Worm (Caenorhabditis elegans) whole organism, L1 larva: Measurements from ENCODE around the gene dtmk-1.
A peak's percentile ranks its signal among the peaks of the same experiment; 100 is the strongest.

Experiments used
- C04F5.9 ChIP-seq: sonication (generic microtip); optimal IDR thresholded peaks from 2 replicates; lab custom pipeline; 2016; ENCODE audit warnings: missing genetic modification characterization, missing compliant biosample characterization
- C34B4.2 ChIP-seq: sonication (generic microtip); optimal IDR thresholded peaks from 2 replicates; lab custom pipeline; 2017; ENCODE audit warnings: mild to moderate bottlenecking, missing genetic modification characterization, missing compliant biosample characterization
- Y116A8C.19 ChIP-seq: sonication (generic microtip); optimal IDR thresholded peaks from 2 replicates; lab custom pipeline; 2016; ENCODE audit warnings: missing compliant biosample characterization, missing genetic modification characterization, borderline replicate concordance
- aha-1 ChIP-seq: fragments of 150-350 bp; optimal IDR thresholded peaks from 2 replicates; lab custom pipeline; 2014; ENCODE audit warnings: missing biosample characterization, missing genetic modification characterization
- alr-1 ChIP-seq: fragments of 200-800 bp; sonication (Bioruptor generic); optimal IDR thresholded peaks from 2 replicates; lab custom pipeline; 2018; ENCODE audit warnings: borderline replicate concordance, mild to moderate bottlenecking, missing genetic modification characterization, missing compliant biosample characterization
- ama-1 ChIP-seq: fragments of 150-350 bp; optimal IDR thresholded peaks from 2 replicates; lab custom pipeline; 2014
- blmp-1 ChIP-seq: fragments of 150-350 bp; optimal IDR thresholded peaks from 2 replicates; lab custom pipeline; 2014; ENCODE audit warnings: missing biosample characterization, missing genetic modification characterization
- ceh-90 ChIP-seq: sonication (generic microtip); optimal IDR thresholded peaks from 2 replicates; lab custom pipeline; 2016; ENCODE audit warnings: missing genetic modification characterization, missing compliant biosample characterization
- ces-1 ChIP-seq: fragments of 150-350 bp; optimal IDR thresholded peaks from 2 replicates; lab custom pipeline; 2014; ENCODE audit warnings: missing biosample characterization, missing genetic modification reagents, missing genetic modification characterization
- efl-1 ChIP-seq, 4 experiments: fragments of 150-350 bp; optimal IDR thresholded peaks in 3 of 4; peaks in 1 of 4; 1 replicate in 1 of 4; 2 replicates in 3 of 4; lab custom pipeline; 2014; ENCODE audit warnings: missing biosample characterization in 2 of 4, missing genetic modification characterization in 2 of 4, missing genetic modification reagents in 2 of 4
- efl-3 ChIP-seq: fragments of 200-800 bp; sonication (Bioruptor generic); optimal IDR thresholded peaks from 2 replicates; lab custom pipeline; 2018; ENCODE audit warnings: mild to moderate bottlenecking, missing genetic modification characterization, missing compliant biosample characterization
- egl-27 ChIP-seq, 2 experiments: fragments of 150-350 bp in 1 of 2; sonication (generic microtip); optimal IDR thresholded peaks; 3 replicates each; lab custom pipeline; 2017 to 2018; ENCODE audit warnings: missing biosample characterization in 2 of 2, missing genetic modification characterization in 2 of 2, missing genetic modification reagents in 2 of 2
- elt-3 ChIP-seq, 6 experiments: fragments of 150-350 bp in 1 of 6; sonication (generic microtip); optimal IDR thresholded peaks; 2 replicates each; lab custom pipeline; 2017 to 2018; ENCODE audit warnings: missing biosample characterization in 6 of 6, missing genetic modification characterization in 6 of 6, inconsistent platforms in 1 of 6
- ets-5 ChIP-seq: fragments of 200-800 bp; sonication (Bioruptor generic); IDR thresholded peaks from 2 replicates; pipeline ENCODE4 v1.3.6; 2022; ENCODE audit warnings: missing genetic modification characterization, missing compliant biosample characterization
- fkh-10 ChIP-seq: sonication (generic microtip); optimal IDR thresholded peaks from 2 replicates; lab custom pipeline; 2017; ENCODE audit warnings: missing biosample characterization, missing genetic modification reagents, missing genetic modification characterization
- fkh-4 ChIP-seq: sonication (generic microtip); optimal IDR thresholded peaks from 2 replicates; lab custom pipeline; 2016; ENCODE audit warnings: missing compliant biosample characterization, missing genetic modification characterization, borderline replicate concordance
- fos-1 ChIP-seq: fragments of 150-350 bp; optimal IDR thresholded peaks from 2 replicates; lab custom pipeline; 2014; ENCODE audit warnings: missing biosample characterization, missing genetic modification characterization
- grh-1 ChIP-seq: fragments of 200-800 bp; sonication (Bioruptor generic); IDR thresholded peaks from 2 replicates; pipeline ENCODE4 v1.3.6; 2022; ENCODE audit warnings: missing genetic modification reagents, missing genetic modification characterization, missing compliant biosample characterization
- hpl-2 ChIP-seq: fragments of 150-350 bp; optimal IDR thresholded peaks from 2 replicates; lab custom pipeline; 2014; ENCODE audit warnings: missing biosample characterization, missing genetic modification reagents, missing genetic modification characterization
- irx-1 ChIP-seq: sonication (generic microtip); optimal IDR thresholded peaks from 2 replicates; lab custom pipeline; 2016; ENCODE audit warnings: missing genetic modification characterization, missing compliant biosample characterization
- isw-1 ChIP-seq: fragments of 200-800 bp; sonication (Bioruptor generic); IDR thresholded peaks from 2 replicates; pipeline ENCODE4 v1.3.6; 2022; ENCODE audit warnings: missing genetic modification characterization, missing compliant biosample characterization
- jun-1 ChIP-seq: fragments of 150-350 bp; optimal IDR thresholded peaks from 2 replicates; lab custom pipeline; 2014; ENCODE audit warnings: missing biosample characterization, missing genetic modification reagents, missing genetic modification characterization
- lin-14 ChIP-seq: fragments of 200-800 bp; sonication (Bioruptor generic); optimal IDR thresholded peaks from 2 replicates; lab custom pipeline; 2018; ENCODE audit warnings: mild to moderate bottlenecking, missing genetic modification characterization, moderate library complexity, missing compliant biosample characterization
- lsy-2 ChIP-seq, 2 experiments: fragments of 150-350 bp; optimal IDR thresholded peaks; 2 replicates each; lab custom pipeline; 2014; ENCODE audit warnings: missing biosample characterization in 2 of 2, missing genetic modification characterization in 2 of 2
- mab-9 ChIP-seq: fragments of 200-800 bp; sonication (Bioruptor generic); IDR thresholded peaks from 2 replicates; pipeline ENCODE4 v1.3.6; 2022; ENCODE audit warnings: missing genetic modification reagents, missing genetic modification characterization, missing compliant biosample characterization
- mep-1 ChIP-seq: fragments of 150-350 bp; optimal IDR thresholded peaks from 2 replicates; lab custom pipeline; 2014; ENCODE audit warnings: missing biosample characterization, missing genetic modification characterization
- nhr-19 ChIP-seq: fragments of 200-800 bp; sonication (Bioruptor generic); conservative IDR thresholded peaks from 2 replicates; pipeline ENCODE4 v1.3.6; 2022; ENCODE audit warnings: missing genetic modification characterization, missing compliant biosample characterization
- nhr-20 ChIP-seq: sonication (generic microtip); optimal IDR thresholded peaks from 2 replicates; lab custom pipeline; 2016; ENCODE audit warnings: mild to moderate bottlenecking, missing genetic modification characterization, missing compliant biosample characterization
- nhr-237 ChIP-seq: fragments of 150-350 bp; optimal IDR thresholded peaks from 2 replicates; lab custom pipeline; 2014; ENCODE audit warnings: missing biosample characterization, missing genetic modification characterization
- nhr-28 ChIP-seq: fragments of 150-350 bp; optimal IDR thresholded peaks from 2 replicates; lab custom pipeline; 2014; ENCODE audit warnings: missing biosample characterization, missing genetic modification characterization
- nhr-47 ChIP-seq: sonication (generic microtip); optimal IDR thresholded peaks from 2 replicates; lab custom pipeline; 2016; ENCODE audit warnings: mild to moderate bottlenecking, missing genetic modification characterization, moderate library complexity, missing compliant biosample characterization
- nhr-71 ChIP-seq: sonication (generic microtip); optimal IDR thresholded peaks from 2 replicates; lab custom pipeline; 2016; ENCODE audit warnings: mild to moderate bottlenecking, missing genetic modification characterization, moderate library complexity, missing compliant biosample characterization
- nhr-76 ChIP-seq: sonication (generic microtip); optimal IDR thresholded peaks from 2 replicates; lab custom pipeline; 2017; ENCODE audit warnings: missing biosample characterization, missing genetic modification characterization
- nhr-90 ChIP-seq: sonication (generic microtip); optimal IDR thresholded peaks from 2 replicates; lab custom pipeline; 2016; ENCODE audit warnings: mild to moderate bottlenecking, missing genetic modification characterization, missing compliant biosample characterization; ENCODE audit not compliant: poor library complexity
- pag-3 ChIP-seq: sonication (generic microtip); optimal IDR thresholded peaks from 2 replicates; lab custom pipeline; 2017; ENCODE audit warnings: missing genetic modification characterization, mild to moderate bottlenecking, missing compliant biosample characterization, antibody characterized with exemption, borderline replicate concordance; ENCODE audit not compliant: insufficient read depth
- pax-3 ChIP-seq: fragments of 200-800 bp; sonication (Bioruptor generic); optimal IDR thresholded peaks from 2 replicates; lab custom pipeline; 2018; ENCODE audit warnings: mild to moderate bottlenecking, missing genetic modification characterization, moderate library complexity, missing compliant biosample characterization
- pqm-1 ChIP-seq: sonication (generic microtip); optimal IDR thresholded peaks from 3 replicates; lab custom pipeline; 2017; ENCODE audit warnings: missing biosample characterization, missing genetic modification characterization
- sox-4 ChIP-seq: sonication (generic microtip); optimal IDR thresholded peaks from 2 replicates; lab custom pipeline; 2016; ENCODE audit warnings: missing genetic modification characterization, missing compliant biosample characterization
- sup-37 ChIP-seq: fragments of 200-800 bp; sonication (Bioruptor generic); optimal IDR thresholded peaks from 2 replicates; lab custom pipeline; 2018; ENCODE audit warnings: mild to moderate bottlenecking, missing genetic modification characterization, missing compliant biosample characterization
- swsn-7 ChIP-seq: sonication (generic microtip); optimal IDR thresholded peaks from 2 replicates; lab custom pipeline; 2016; ENCODE audit warnings: missing genetic modification characterization, missing compliant biosample characterization
- tlp-1 ChIP-seq: fragments of 150-350 bp; optimal IDR thresholded peaks from 2 replicates; lab custom pipeline; 2014; ENCODE audit warnings: missing biosample characterization, missing genetic modification characterization
- unc-130 ChIP-seq: fragments of 150-350 bp; optimal IDR thresholded peaks from 2 replicates; lab custom pipeline; 2017; ENCODE audit warnings: missing biosample characterization, missing genetic modification characterization, inconsistent platforms
- unc-30 ChIP-seq: sonication (generic microtip); optimal IDR thresholded peaks from 2 replicates; lab custom pipeline; 2017; ENCODE audit warnings: missing biosample characterization, missing genetic modification characterization
- vab-15 ChIP-seq: sonication (generic microtip); optimal IDR thresholded peaks from 2 replicates; lab custom pipeline; 2017; ENCODE audit warnings: missing genotype, mild to moderate bottlenecking, missing genetic modification characterization, missing compliant biosample characterization
- xbp-1 ChIP-seq: sonication (generic microtip); optimal IDR thresholded peaks from 2 replicates; lab custom pipeline; 2016; ENCODE audit warnings: missing genetic modification characterization, missing compliant biosample characterization
- zag-1 ChIP-seq: fragments of 150-350 bp; optimal IDR thresholded peaks from 2 replicates; lab custom pipeline; 2014; ENCODE audit warnings: missing biosample characterization, missing genetic modification characterization
- ztf-4 ChIP-seq: fragments of 150-350 bp; optimal IDR thresholded peaks from 2 replicates; lab custom pipeline; 2014; ENCODE audit warnings: missing biosample characterization, missing genetic modification characterization

dtmk-1 gene

DNA sequence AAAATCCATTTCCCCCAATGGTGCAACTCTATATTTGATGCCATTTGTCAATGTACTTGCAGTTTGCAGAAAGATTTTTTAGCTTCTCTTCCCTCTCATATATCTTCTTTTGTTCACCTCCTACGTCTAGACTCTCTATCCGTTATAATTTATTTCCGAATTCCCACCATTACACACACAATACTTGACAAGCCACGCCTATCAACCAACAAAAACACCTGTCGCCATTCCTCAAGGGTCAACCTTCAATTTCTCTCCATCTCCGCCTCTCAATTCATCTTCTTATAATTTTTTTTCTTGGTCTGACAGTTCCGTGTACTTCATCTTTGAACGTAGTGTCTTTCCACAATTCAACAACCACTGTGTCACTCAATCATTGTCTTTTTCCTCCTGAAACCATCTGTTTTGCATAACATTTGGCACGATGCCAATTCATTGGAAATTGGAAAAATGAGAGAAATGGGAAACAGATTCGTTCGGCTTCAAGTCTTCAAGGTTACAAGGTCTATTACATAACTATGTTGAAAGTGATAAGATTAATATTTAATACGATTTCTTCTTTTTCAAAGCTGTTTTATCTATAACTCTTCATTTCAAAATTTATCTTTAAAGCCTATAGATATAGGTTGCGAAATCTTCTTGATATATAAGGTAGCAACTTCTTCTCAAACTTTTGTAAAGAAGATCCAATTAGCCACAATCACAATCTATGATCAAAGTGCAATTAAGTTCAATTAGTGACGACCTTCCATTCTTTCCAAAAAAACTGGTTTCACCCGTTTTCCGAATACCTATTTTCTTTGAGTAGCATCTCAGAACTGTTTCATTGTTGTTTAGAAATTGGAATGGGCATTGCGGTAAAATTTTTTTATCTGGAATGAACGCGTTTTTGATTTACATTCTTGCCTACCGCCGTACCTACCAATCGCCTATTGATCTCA, 20.0 kb upstream of the dtmk-1 start (continued):
- TF ChIP-seq unc-130 (tag; lab: Kevin White, UChicago) (no peak), unc-30 (tag; lab: Kevin White, UChicago) (no peak), nhr-237 (tag; lab: Kevin White, UChicago) (no peak), zag-1 (no peak), lsy-2 (tag; optimal IDR thresholded peaks at IDR 0.05; lab: Kevin White, UChicago) (no peak), irx-1 (tag; lab: Kevin White, UChicago) (no peak), nhr-19 (GFP tag; lab: Robert Waterston, UW) (peak; percentile 27; the same call in 1 of the 2 replicates), pag-3 (tag; lab: Kevin White, UChicago) (no peak), isw-1 (GFP tag; lab: Robert Waterston, UW) (no peak), pqm-1 (tag; lab: Kevin White, UChicago) (no peak), ets-5 (GFP tag; lab: Robert Waterston, UW) (no peak), lin-14 (GFP tag; lab: Kevin White, UChicago) (peak; percentile 45), grh-1 (GFP tag; lab: Robert Waterston, UW) (peak; percentile 81), jun-1 (tag; lab: Kevin White, UChicago) (no peak), elt-3 (tag; optimal IDR thresholded peaks at IDR 0.05; lab: Kevin White, UChicago) (peak in 2 of 6 experiments; percentile 22 to 41), blmp-1 (peak; percentile 2), fos-1 (tag; lab: Kevin White, UChicago) (no peak), alr-1 (tag; lab: Kevin White, UChicago) (no peak), tlp-1 (no peak), ztf-4 (tag; lab: Kevin White, UChicago) (no peak), sup-37 (GFP tag; lab: Kevin White, UChicago) (no peak), efl-1 (optimal IDR thresholded peaks at IDR 0.05; lab: Kevin White, UChicago) (no peak), efl-1 (GFP tag; optimal IDR thresholded peaks at IDR 0.05 in 1 of 2; lab: Kevin White, UChicago) (no peak), fkh-10 (GFP tag; lab: Kevin White, UChicago) (no peak), mab-9 (GFP tag; lab: Robert Waterston, UW) (no peak), ces-1 (GFP tag; lab: Kevin White, UChicago) (no peak), mep-1 (tag; lab: Kevin White, UChicago) (no peak), nhr-28 (tag; lab: Kevin White, UChicago) (no peak), C04F5.9 (tag; lab: Kevin White, UChicago) (no peak), nhr-47 (tag; lab: Kevin White, UChicago) (no peak)

DNA sequence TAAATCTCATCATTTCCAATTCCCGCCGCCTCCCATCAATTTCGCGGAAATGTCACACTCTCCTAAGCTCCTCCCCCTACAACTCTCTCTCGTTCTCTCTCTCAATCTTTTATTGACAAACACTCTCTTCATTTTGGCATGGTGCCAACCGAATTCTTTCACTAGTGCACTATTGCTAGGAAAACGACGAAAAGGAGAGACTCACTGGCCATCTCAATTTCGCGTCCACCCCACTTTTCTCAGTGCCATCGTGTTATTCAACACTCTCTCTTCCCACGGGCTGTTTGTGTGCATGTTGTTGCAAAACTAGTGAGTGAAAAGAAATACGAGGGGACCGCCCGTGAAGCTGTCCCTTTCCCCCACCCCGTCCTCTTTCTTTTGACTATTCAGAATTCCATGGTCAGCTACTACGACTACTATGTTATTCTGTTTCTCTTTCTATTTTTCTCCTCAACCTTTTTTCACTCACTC, 18.0 kb upstream of the dtmk-1 start:
- TF ChIP-seq egl-27 (tag; optimal IDR thresholded peaks at IDR 0.05; lab: Kevin White, UChicago) (peak; percentile 32 to 43), nhr-19 (GFP tag; lab: Robert Waterston, UW) (peak; percentile 56), nhr-20 (tag; lab: Kevin White, UChicago) (peak; percentile 70), zag-1 (peak; percentile 3), ama-1 (no peak), ceh-90 (tag; lab: Kevin White, UChicago) (no peak), C34B4.2 (tag; lab: Kevin White, UChicago) (no peak), nhr-76 (no peak), pag-3 (tag; lab: Kevin White, UChicago) (peak; percentile 37), nhr-90 (no peak), xbp-1 (tag; lab: Kevin White, UChicago) (peak; percentile 60), efl-3 (GFP tag; lab: Kevin White, UChicago) (no peak), mep-1 (tag; lab: Kevin White, UChicago) (peak; percentile 55), aha-1 (no peak), sox-4 (tag; lab: Kevin White, UChicago) (no peak), elt-3 (tag; optimal IDR thresholded peaks at IDR 0.05; lab: Kevin White, UChicago) (no peak), fkh-4 (tag; lab: Kevin White, UChicago) (no peak), grh-1 (GFP tag; lab: Robert Waterston, UW) (peak; percentile 38; the same call in 1 of the 2 replicates), swsn-7 (peak; percentile 70), ces-1 (GFP tag; lab: Kevin White, UChicago) (no peak), Y116A8C.19 (tag; lab: Kevin White, UChicago) (no peak), nhr-71 (peak; percentile 85), pqm-1 (tag; lab: Kevin White, UChicago) (no peak), hpl-2 (no peak), unc-30 (tag; lab: Kevin White, UChicago) (no peak), vab-15 (tag; lab: Kevin White, UChicago) (no peak), pax-3 (no peak), fos-1 (tag; lab: Kevin White, UChicago) (peak; percentile 33)
